Fruit fly (Drosophila melanogaster) whole organism, embryonic: Measurements from ENCODE around the gene CG32686.

Experiments
- Bgb ChIP-seq: fragments of 200-800 bp; sonication (Bioruptor generic); IDR thresholded peaks from 2 replicates; pipeline ENCODE4 v1.3.6; 2022; ENCODE audit warnings: missing biosample characterization, missing genetic modification characterization; ENCODE audit not compliant: partially characterized antibody
- CG10147 ChIP-seq: fragments of 200-800 bp; sonication (Bioruptor generic); optimal IDR thresholded peaks from 2 replicates; lab custom pipeline; 2019; ENCODE audit warnings: missing biosample characterization, mild to moderate bottlenecking, missing genetic modification characterization, moderate library complexity
- CG10321 ChIP-seq: fragments of 200-800 bp; sonication (Bioruptor generic); IDR thresholded peaks from 2 replicates; pipeline ENCODE4 v1.3.6; 2022; ENCODE audit warnings: missing biosample characterization, missing genetic modification characterization
- CG11398 ChIP-seq: fragments of 200-800 bp; sonication (Bioruptor generic); optimal IDR thresholded peaks from 2 replicates; lab custom pipeline; 2016; ENCODE audit warnings: missing biosample characterization, missing genetic modification characterization
- CG11456 ChIP-seq: fragments of 200-800 bp; sonication (Bioruptor generic); IDR thresholded peaks from 3 replicates; pipeline ENCODE4 v1.3.6; 2022; ENCODE audit warnings: missing biosample characterization, missing genetic modification characterization
- CG11696 ChIP-seq: fragments of 200-800 bp; sonication (Bioruptor generic); IDR thresholded peaks from 2 replicates; pipeline ENCODE4 v1.3.6; 2022; ENCODE audit warnings: missing biosample characterization, missing genetic modification characterization
- CG12391 ChIP-seq: fragments of 200-800 bp; sonication (Bioruptor generic); optimal IDR thresholded peaks from 3 replicates; lab custom pipeline; 2018; ENCODE audit warnings: missing biosample characterization, mild to moderate bottlenecking, missing genetic modification characterization, moderate library complexity
- CG15073 ChIP-seq: fragments of 200-800 bp; sonication (Bioruptor generic); optimal IDR thresholded peaks from 2 replicates; lab custom pipeline; 2016; ENCODE audit warnings: missing biosample characterization, missing genetic modification characterization
- CG15269 ChIP-seq: fragments of 200-800 bp; sonication (Bioruptor generic); optimal IDR thresholded peaks from 2 replicates; lab custom pipeline; 2018; ENCODE audit warnings: missing biosample characterization, mild to moderate bottlenecking, missing genetic modification characterization, moderate library complexity
- CG16863 ChIP-seq: fragments of 200-800 bp; sonication (Bioruptor generic); optimal IDR thresholded peaks from 3 replicates; lab custom pipeline; 2016; ENCODE audit warnings: missing biosample characterization, missing genetic modification characterization
- CG17359 ChIP-seq: fragments of 200-800 bp; sonication (Bioruptor generic); optimal IDR thresholded peaks from 3 replicates; lab custom pipeline; 2018; ENCODE audit warnings: missing biosample characterization, mild to moderate bottlenecking, missing genetic modification characterization, moderate library complexity
- CG17385 ChIP-seq: fragments of 200-800 bp; sonication (Bioruptor generic); optimal IDR thresholded peaks from 3 replicates; lab custom pipeline; 2018; ENCODE audit warnings: missing biosample characterization, mild to moderate bottlenecking, missing genetic modification characterization
- CG17829 ChIP-seq: fragments of 200-800 bp; optimal IDR thresholded peaks from 2 replicates; lab custom pipeline; 2019; ENCODE audit warnings: missing biosample characterization, mild to moderate bottlenecking, missing genetic modification characterization, moderate library complexity
- CG1832 ChIP-seq: fragments of 200-800 bp; sonication (Bioruptor generic); optimal IDR thresholded peaks from 2 replicates; lab custom pipeline; 2017; ENCODE audit warnings: missing biosample characterization, mild to moderate bottlenecking, missing genetic modification characterization, inconsistent platforms
- CG2129 ChIP-seq: fragments of 200-800 bp; sonication (Bioruptor generic); IDR thresholded peaks from 2 replicates; pipeline ENCODE4 v1.3.6; 2022; ENCODE audit warnings: missing biosample characterization, missing genetic modification characterization; ENCODE audit not compliant: partially characterized antibody
- CG31224 ChIP-seq: fragments of 200-800 bp; sonication (Bioruptor generic); IDR thresholded peaks from 2 replicates; pipeline ENCODE4 v1.3.6; 2022; ENCODE audit warnings: missing biosample characterization, missing genetic modification characterization
- CG3163 ChIP-seq: fragments of 200-800 bp; sonication (Bioruptor generic); optimal IDR thresholded peaks from 3 replicates; lab custom pipeline; 2016; ENCODE audit warnings: missing biosample characterization, missing genetic modification characterization
- CG32767 ChIP-seq: fragments of 200-800 bp; sonication (Bioruptor generic); IDR thresholded peaks from 2 replicates; pipeline ENCODE4 v1.3.6; 2022; ENCODE audit warnings: missing biosample characterization, missing genetic modification characterization
- CG33557 ChIP-seq: fragments of 200-800 bp; sonication (Bioruptor generic); optimal IDR thresholded peaks from 2 replicates; lab custom pipeline; 2019; ENCODE audit warnings: missing biosample characterization, mild to moderate bottlenecking, missing genetic modification characterization, moderate library complexity
- CG6175 ChIP-seq: fragments of 200-800 bp; sonication (Bioruptor generic); IDR thresholded peaks from 3 replicates; pipeline ENCODE4 v1.3.6; 2022; ENCODE audit warnings: missing biosample characterization, missing genetic modification characterization
- CG7271 ChIP-seq: fragments of 200-800 bp; sonication (Bioruptor generic); optimal IDR thresholded peaks from 2 replicates; lab custom pipeline; 2018; ENCODE audit warnings: missing biosample characterization, mild to moderate bottlenecking, missing genetic modification characterization, moderate library complexity
- CG7987 ChIP-seq: fragments of 200-800 bp; sonication (Bioruptor generic); optimal IDR thresholded peaks from 2 replicates; lab custom pipeline; 2018; ENCODE audit warnings: missing biosample characterization, mild to moderate bottlenecking, missing genetic modification characterization, moderate library complexity
- CG8359 ChIP-seq: fragments of 200-800 bp; sonication (Bioruptor generic); optimal IDR thresholded peaks from 2 replicates; lab custom pipeline; 2017; ENCODE audit warnings: missing biosample characterization, mild to moderate bottlenecking, missing genetic modification characterization, borderline replicate concordance
- CG8944 ChIP-seq: fragments of 200-800 bp; sonication (Bioruptor generic); optimal IDR thresholded peaks from 3 replicates; lab custom pipeline; 2016; ENCODE audit warnings: missing biosample characterization, missing genetic modification characterization
- Dad ChIP-seq: fragments of 200-800 bp; sonication (Bioruptor generic); optimal IDR thresholded peaks from 3 replicates; lab custom pipeline; 2016; ENCODE audit warnings: missing biosample characterization, missing genetic modification characterization
- Dek ChIP-seq: fragments of 200-800 bp; sonication (Bioruptor generic); optimal IDR thresholded peaks from 3 replicates; lab custom pipeline; 2019; ENCODE audit warnings: missing biosample characterization, mild to moderate bottlenecking, missing genetic modification characterization, moderate library complexity
- Doc3 ChIP-seq: fragments of 200-800 bp; sonication (Bioruptor generic); IDR thresholded peaks from 3 replicates; pipeline ENCODE4 v1.3.6; 2022; ENCODE audit warnings: missing biosample characterization, missing genetic modification characterization; ENCODE audit not compliant: partially characterized antibody
- E2f1 ChIP-seq: fragments of 200-800 bp; sonication (Bioruptor generic); IDR thresholded peaks from 2 replicates; pipeline ENCODE4 v1.3.6; 2022; ENCODE audit warnings: missing biosample characterization, missing genetic modification characterization
- Hr39 ChIP-seq: fragments of >200 bp; optimal IDR thresholded peaks from 2 replicates; lab custom pipeline; 2017
- Spps ChIP-seq: fragments of 200-800 bp; sonication (Bioruptor generic); optimal IDR thresholded peaks from 2 replicates; lab custom pipeline; 2018; ENCODE audit warnings: missing biosample characterization, mild to moderate bottlenecking, missing genetic modification characterization
- br ChIP-seq: fragments of >200 bp; optimal IDR thresholded peaks from 2 replicates; lab custom pipeline; 2017
- cg ChIP-seq: fragments of 200-800 bp; sonication (Bioruptor generic); optimal IDR thresholded peaks from 3 replicates; lab custom pipeline; 2019; ENCODE audit warnings: missing biosample characterization, mild to moderate bottlenecking, missing genetic modification characterization, moderate library complexity
- chn ChIP-seq: fragments of 200-800 bp; sonication (Bioruptor generic); optimal IDR thresholded peaks from 2 replicates; lab custom pipeline; 2016; ENCODE audit warnings: missing biosample characterization, missing genetic modification characterization
- cwo ChIP-seq: fragments of 200-800 bp; sonication (Bioruptor generic); optimal IDR thresholded peaks from 3 replicates; lab custom pipeline; 2017; ENCODE audit warnings: missing biosample characterization, missing genetic modification characterization, mild to moderate bottlenecking, moderate library complexity, missing genetic modification reagents
- dati ChIP-seq: fragments of 200-800 bp; sonication (Bioruptor generic); IDR thresholded peaks from 2 replicates; pipeline ENCODE4 v1.3.6; 2022; ENCODE audit warnings: missing biosample characterization, missing genetic modification characterization
- dimm ChIP-seq: fragments of 200-800 bp; sonication (Bioruptor generic); IDR thresholded peaks from 2 replicates; pipeline ENCODE4 v1.3.6; 2022; ENCODE audit warnings: missing biosample characterization, missing genetic modification characterization
- dpn ChIP-seq, 2 experiments: fragments of 200-800 bp; sonication (Bioruptor generic); optimal IDR thresholded peaks; 3 replicates each; lab custom pipeline; 2016; ENCODE audit warnings: missing biosample characterization in 2 of 2, missing genetic modification characterization in 2 of 2
- fd3F ChIP-seq: fragments of 200-800 bp; sonication (Bioruptor generic); optimal IDR thresholded peaks from 2 replicates; lab custom pipeline; 2018; ENCODE audit warnings: missing biosample characterization, mild to moderate bottlenecking, missing genetic modification characterization, moderate library complexity
- fd96Cb ChIP-seq: fragments of 200-800 bp; sonication (Bioruptor generic); optimal IDR thresholded peaks from 2 replicates; lab custom pipeline; 2018; ENCODE audit warnings: missing biosample characterization, mild to moderate bottlenecking, missing genetic modification characterization, moderate library complexity
- gsb ChIP-seq: fragments of 200-800 bp; sonication (Bioruptor generic); IDR thresholded peaks from 2 replicates; pipeline ENCODE4 v1.3.6; 2022; ENCODE audit warnings: missing biosample characterization, missing genetic modification characterization
- gt ChIP-seq: fragments of 200-800 bp; sonication (Bioruptor generic); IDR thresholded peaks from 2 replicates; pipeline ENCODE4 v1.3.6; 2022; ENCODE audit warnings: missing biosample characterization, missing genetic modification characterization
- jigr1 ChIP-seq: fragments of 200-800 bp; sonication (Bioruptor generic); IDR thresholded peaks from 3 replicates; pipeline ENCODE4 v1.3.6; 2022; ENCODE audit warnings: missing biosample characterization, missing genetic modification characterization
- lmd ChIP-seq: fragments of 200-800 bp; sonication (Bioruptor generic); IDR thresholded peaks from 2 replicates; pipeline ENCODE4 v1.3.6; 2022; ENCODE audit warnings: missing biosample characterization, missing genetic modification characterization
- nau ChIP-seq: fragments of 200-800 bp; sonication (Bioruptor generic); optimal IDR thresholded peaks from 3 replicates; lab custom pipeline; 2017; ENCODE audit warnings: missing biosample characterization, mild to moderate bottlenecking, missing genetic modification characterization, missing genetic modification reagents
- nerfin-1 ChIP-seq: fragments of 200-800 bp; sonication (Bioruptor generic); optimal IDR thresholded peaks from 3 replicates; lab custom pipeline; 2019; ENCODE audit warnings: missing biosample characterization, mild to moderate bottlenecking, missing genetic modification characterization, moderate library complexity
- nom ChIP-seq: fragments of 200-800 bp; sonication (Bioruptor generic); optimal IDR thresholded peaks from 2 replicates; lab custom pipeline; 2017; ENCODE audit warnings: missing biosample characterization, missing genetic modification characterization, mild to moderate bottlenecking, moderate library complexity, missing genetic modification reagents
- onecut ChIP-seq: fragments of 200-800 bp; sonication (Bioruptor generic); IDR thresholded peaks from 2 replicates; pipeline ENCODE4 v1.3.6; 2022; ENCODE audit warnings: missing biosample characterization, missing genetic modification characterization
- tgo ChIP-seq: fragments of 200-800 bp; sonication (Bioruptor generic); IDR thresholded peaks from 3 replicates; pipeline ENCODE4 v1.3.6; 2022; ENCODE audit warnings: missing biosample characterization, missing genetic modification characterization
- vfl ChIP-seq: fragments of 200-800 bp; sonication (Bioruptor generic); optimal IDR thresholded peaks from 2 replicates; lab custom pipeline; 2016; ENCODE audit warnings: missing biosample characterization, missing genetic modification characterization
- zen2 ChIP-seq: fragments of 200-800 bp; sonication (Bioruptor generic); IDR thresholded peaks from 3 replicates; pipeline ENCODE4 v1.3.6; 2022; ENCODE audit warnings: missing biosample characterization, missing genetic modification characterization; ENCODE audit not compliant: partially characterized antibody

Gene CG32686

dm6 chrX:10325567-10326345 is 49.4 kb downstream of the CG32686 start, which contains the start of gene alpha-Man-Ia (continued):
- TF ChIP-seq CG1832 (GFP tag; lab: Kevin White, UChicago) (peak; percentile 76), CG17385 (GFP tag; lab: Kevin White, UChicago) (no peak), CG6175 (GFP tag; lab: Robert Waterston, UW) (no peak), zen2 (GFP tag; lab: Robert Waterston, UW) (no peak), Doc3 (no peak), vfl (no peak), dati (GFP tag; lab: Robert Waterston, UW) (no peak), CG7987 (GFP tag; lab: Kevin White, UChicago) (no peak), br (lab: Kevin White, UChicago) (no peak), fd3F (GFP tag; lab: Kevin White, UChicago) (no peak), CG3163 (GFP tag; lab: Kevin White, UChicago) (no peak), Dad (GFP tag; lab: Kevin White, UChicago) (no peak), CG7271 (tag; lab: Kevin White, UChicago) (no peak), CG17359 (tag; lab: Kevin White, UChicago) (no peak), CG11456 (GFP tag; lab: Robert Waterston, UW) (no peak), CG15073 (GFP tag; lab: Kevin White, UChicago) (no peak), Spps (tag; lab: Kevin White, UChicago) (no peak), lmd (GFP tag; lab: Robert Waterston, UW) (no peak), CG17829 (tag; lab: Kevin White, UChicago) (peak; percentile 11), nerfin-1 (tag; lab: Kevin White, UChicago) (no peak), CG33557 (GFP tag; lab: Kevin White, UChicago) (no peak), gt (no peak), CG32767 (GFP tag; lab: Robert Waterston, UW) (no peak), CG8944 (GFP tag; lab: Kevin White, UChicago) (peak; percentile 12), CG11398 (GFP tag; lab: Kevin White, UChicago) (no peak), tgo (GFP tag; lab: Robert Waterston, UW) (peak; percentile 19; the same call in 1 of the 3 replicates), Dek (tag; lab: Kevin White, UChicago) (peak; percentile 18), CG10147 (no peak), CG31224 (GFP tag; lab: Robert Waterston, UW) (no peak), dimm (no peak), fd96Cb (tag; lab: Kevin White, UChicago) (no peak), Bgb (peak; percentile 52), dpn (GFP tag; optimal IDR thresholded peaks at IDR 0.05; lab: Kevin White, UChicago) (peak; percentile 22 to 41), CG11696 (GFP tag; lab: Robert Waterston, UW) (no peak), chn (GFP tag; lab: Kevin White, UChicago) (peak; percentile 41), cg (GFP tag; lab: Kevin White, UChicago) (no peak), onecut (GFP tag; lab: Robert Waterston, UW) (no peak; the same call in 1 of the 2 replicates), CG2129 (GFP tag; lab: Robert Waterston, UW) (no peak), CG15269 (tag; lab: Kevin White, UChicago) (no peak), cwo (GFP tag; lab: Kevin White, UChicago) (no peak), E2f1 (GFP tag; lab: Robert Waterston, UW) (no peak), jigr1 (GFP tag; lab: Robert Waterston, UW) (no peak), CG12391 (tag; lab: Kevin White, UChicago) (peak; percentile 34), nom (no peak), CG16863 (GFP tag; lab: Kevin White, UChicago) (no peak), Hr39 (lab: Kevin White, UChicago) (no peak), CG10321 (GFP tag; lab: Robert Waterston, UW) (no peak), nau (GFP tag; lab: Kevin White, UChicago) (no peak), CG8359 (GFP tag; lab: Kevin White, UChicago) (no peak), gsb (GFP tag; lab: Robert Waterston, UW) (no peak)
